Worm (Caenorhabditis elegans): Measurements from ENCODE around the gene fbxa-155.

DNA sequence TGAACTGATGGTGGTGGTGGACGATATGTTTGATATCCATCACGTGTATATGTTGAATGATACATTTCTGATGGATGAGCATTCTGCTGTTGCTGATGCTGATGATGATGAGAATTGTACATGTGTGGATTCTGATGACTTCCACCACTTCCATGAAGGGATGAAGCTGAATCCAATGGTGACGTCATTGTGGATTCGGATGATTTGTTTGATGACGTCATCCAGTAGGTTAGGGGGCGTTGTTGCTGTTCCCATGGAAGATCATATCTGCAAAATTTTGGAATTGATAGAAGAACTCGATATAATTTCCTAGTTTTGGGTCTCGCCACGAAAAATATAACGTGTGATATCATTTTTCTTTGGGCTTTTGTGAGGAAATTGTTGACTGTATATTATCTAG is 46.6 kb downstream of the fbxa-155 start:
- TF ChIP-seq aptf-3 (GFP tag; IDR thresholded peaks at IDR 0.05): no peak
- TF ChIP-seq egrh-3 (GFP tag; IDR thresholded peaks at IDR 0.05): no peak
- no peak for TF ChIP-seq T26A5.8 (tag; optimal IDR thresholded peaks at IDR 0.05)
- TF ChIP-seq let-526 (GFP tag; IDR thresholded peaks at IDR 0.05): no peak
- TF ChIP-seq dox-1 (GFP tag; IDR thresholded peaks at IDR 0.05): no peak
- TF ChIP-seq F33H1.4 (GFP tag; IDR thresholded peaks at IDR 0.05): no peak
- no peak for TF ChIP-seq nhr-27 (tag; optimal IDR thresholded peaks at IDR 0.05)

All from whole organism, young adult.